Worm (Caenorhabditis elegans) whole organism, early embryonic: ENCODE measurements around the gene srh-193.

Experiments
- B0310.2 ChIP-seq: sonication (generic microtip); optimal IDR thresholded peaks from 2 replicates; lab custom pipeline; 2016; ENCODE audit warnings: mild to moderate bottlenecking, missing genetic modification characterization, missing compliant biosample characterization
- aly-1 ChIP-seq: sonication (generic microtip); optimal IDR thresholded peaks from 2 replicates; lab custom pipeline; 2016; ENCODE audit warnings: missing genetic modification characterization, missing compliant biosample characterization
- ama-1 ChIP-seq: fragments of 150-350 bp; optimal IDR thresholded peaks from 2 replicates; lab custom pipeline; 2014
- ceh-13 ChIP-seq: fragments of 200-800 bp; sonication (Bioruptor generic); optimal IDR thresholded peaks from 2 replicates; lab custom pipeline; 2018; ENCODE audit warnings: mild to moderate bottlenecking, missing genetic modification characterization, missing compliant biosample characterization
- ets-7 ChIP-seq: sonication (generic microtip); optimal IDR thresholded peaks from 2 replicates; lab custom pipeline; 2016; ENCODE audit warnings: missing genotype, missing genetic modification characterization, missing compliant biosample characterization
- flt-1 ChIP-seq: fragments of 200-800 bp; sonication (Bioruptor generic); IDR thresholded peaks from 2 replicates; pipeline ENCODE4 v1.3.6; 2022; ENCODE audit warnings: missing genetic modification characterization, missing compliant biosample characterization
- hmbx-1 ChIP-seq: sonication (generic microtip); optimal IDR thresholded peaks from 2 replicates; lab custom pipeline; 2016; ENCODE audit warnings: mild to moderate bottlenecking, missing genetic modification characterization, missing compliant biosample characterization
- hmg-4 ChIP-seq: fragments of 200-800 bp; sonication (Bioruptor generic); optimal IDR thresholded peaks from 2 replicates; lab custom pipeline; 2018; ENCODE audit warnings: mild to moderate bottlenecking, missing genetic modification characterization, missing compliant biosample characterization
- hnd-1 ChIP-seq: sonication (generic microtip); optimal IDR thresholded peaks from 2 replicates; lab custom pipeline; 2016; ENCODE audit warnings: missing genetic modification characterization, missing compliant biosample characterization
- pes-1 ChIP-seq: fragments of 200-800 bp; sonication (Bioruptor generic); IDR thresholded peaks from 2 replicates; pipeline ENCODE4 v1.3.6; 2022; ENCODE audit warnings: missing genetic modification reagents, missing genetic modification characterization, missing compliant biosample characterization
- scrt-1 ChIP-seq: fragments of 200-800 bp; sonication (Bioruptor generic); IDR thresholded peaks from 2 replicates; pipeline ENCODE4 v1.3.6; 2022; ENCODE audit warnings: missing genetic modification characterization, missing compliant biosample characterization
- sea-1 ChIP-seq: fragments of 200-800 bp; sonication (Bioruptor generic); conservative IDR thresholded peaks from 2 replicates; pipeline ENCODE4 v1.3.6; 2022; ENCODE audit warnings: missing genetic modification characterization, missing compliant biosample characterization
- tbx-37 ChIP-seq: fragments of 200-800 bp; sonication (Bioruptor generic); conservative IDR thresholded peaks from 2 replicates; pipeline ENCODE4 v1.3.6; 2022; ENCODE audit warnings: missing genetic modification reagents, missing genetic modification characterization, missing compliant biosample characterization
- tra-4 ChIP-seq: sonication (generic microtip); optimal IDR thresholded peaks from 2 replicates; lab custom pipeline; 2017; ENCODE audit warnings: missing genetic modification characterization, missing compliant biosample characterization

DNA sequence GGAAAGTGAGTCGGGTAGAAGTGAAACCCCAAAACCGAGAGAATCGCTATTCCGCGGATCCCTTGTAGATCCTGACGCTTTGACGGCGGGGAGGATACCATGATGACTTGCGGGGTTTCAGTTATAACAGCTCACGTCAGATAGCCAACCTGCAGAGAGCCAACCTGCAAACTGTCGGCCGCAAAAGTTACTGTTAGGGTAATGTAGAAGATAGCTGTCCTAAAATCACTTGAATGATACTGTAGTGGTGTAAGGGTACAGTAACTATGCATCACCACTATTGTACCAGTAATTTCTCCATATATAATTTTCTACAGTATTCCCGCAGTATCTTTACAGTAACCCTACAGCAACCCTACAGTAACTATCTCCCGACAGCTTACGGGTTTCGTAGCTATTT, 42.5 kb upstream of the srh-193 start, which contains the start of gene oac-12:
- TF ChIP-seq hmg-4 (GFP tag; lab: Kevin White, UChicago) (no peak), ama-1 (lab: Kevin White, UChicago) (no peak), tra-4 (no peak), aly-1 (tag; lab: Kevin White, UChicago) (no peak), tbx-37 (GFP tag; lab: Robert Waterston, UW) (no peak), flt-1 (GFP tag; lab: Robert Waterston, UW) (no peak), pes-1 (GFP tag; lab: Robert Waterston, UW) (no peak), hmbx-1 (tag; lab: Kevin White, UChicago) (no peak), sea-1 (no peak), hnd-1 (tag; lab: Kevin White, UChicago) (no peak), scrt-1 (no peak), ceh-13 (GFP tag; lab: Kevin White, UChicago) (no peak), B0310.2 (tag; lab: Kevin White, UChicago) (no peak), ets-7 (tag; lab: Kevin White, UChicago) (no peak)
